Fruit fly (Drosophila melanogaster) whole organism, embryonic: ENCODE results near the gene Rab7.

Experiments used
- Ada2b ChIP-seq: fragments of 200-800 bp; sonication (Bioruptor generic); IDR thresholded peaks from 2 replicates; pipeline ENCODE4 v1.3.6; 2022; ENCODE audit warnings: missing biosample characterization, missing genetic modification characterization
- Bgb ChIP-seq: fragments of 200-800 bp; sonication (Bioruptor generic); IDR thresholded peaks from 2 replicates; pipeline ENCODE4 v1.3.6; 2022; ENCODE audit warnings: missing biosample characterization, missing genetic modification characterization; ENCODE audit not compliant: partially characterized antibody
- CG10209 ChIP-seq: fragments of 200-800 bp; sonication (Bioruptor generic); optimal IDR thresholded peaks from 3 replicates; lab custom pipeline; 2017; ENCODE audit warnings: missing biosample characterization, mild to moderate bottlenecking, missing genetic modification characterization, missing genetic modification reagents
- CG12219 ChIP-seq: fragments of 200-800 bp; sonication (Bioruptor generic); optimal IDR thresholded peaks from 3 replicates; lab custom pipeline; 2018; ENCODE audit warnings: missing biosample characterization, mild to moderate bottlenecking, missing genetic modification characterization
- CG13624 ChIP-seq: fragments of 200-800 bp; sonication (Bioruptor generic); optimal IDR thresholded peaks from 2 replicates; lab custom pipeline; 2016; ENCODE audit warnings: missing biosample characterization, missing genetic modification characterization
- CG14710 ChIP-seq: fragments of 200-800 bp; sonication (Bioruptor generic); optimal IDR thresholded peaks from 3 replicates; lab custom pipeline; 2019; ENCODE audit warnings: missing biosample characterization, mild to moderate bottlenecking, missing genetic modification characterization, moderate library complexity
- CG15601 ChIP-seq: fragments of 200-800 bp; sonication (Bioruptor generic); optimal IDR thresholded peaks from 3 replicates; lab custom pipeline; 2019; ENCODE audit warnings: missing biosample characterization, mild to moderate bottlenecking, missing genetic modification characterization, moderate library complexity
- CG16813 ChIP-seq: fragments of 200-800 bp; sonication (Bioruptor generic); IDR thresholded peaks from 3 replicates; pipeline ENCODE4 v1.3.6; 2022; ENCODE audit warnings: missing biosample characterization, missing genetic modification characterization; ENCODE audit not compliant: partially characterized antibody
- CG17359 ChIP-seq: fragments of 200-800 bp; sonication (Bioruptor generic); optimal IDR thresholded peaks from 3 replicates; lab custom pipeline; 2018; ENCODE audit warnings: missing biosample characterization, mild to moderate bottlenecking, missing genetic modification characterization, moderate library complexity
- CG2712 ChIP-seq: fragments of 200-800 bp; optimal IDR thresholded peaks from 3 replicates; lab custom pipeline; 2019; ENCODE audit warnings: missing biosample characterization, mild to moderate bottlenecking, missing genetic modification characterization, moderate library complexity
- CG30020 ChIP-seq: fragments of 200-800 bp; optimal IDR thresholded peaks from 2 replicates; lab custom pipeline; 2019; ENCODE audit warnings: missing biosample characterization, mild to moderate bottlenecking, missing genetic modification characterization, moderate library complexity
- CG3065 ChIP-seq: fragments of 200-800 bp; sonication (Bioruptor generic); optimal IDR thresholded peaks from 2 replicates; lab custom pipeline; 2016; ENCODE audit warnings: missing biosample characterization, missing genetic modification characterization
- CG3726 ChIP-seq: fragments of 200-800 bp; sonication (Bioruptor generic); IDR thresholded peaks from 3 replicates; pipeline ENCODE4, ENCODE4 v1.3.6; 2022; ENCODE audit warnings: missing biosample characterization, missing genetic modification characterization
- CG4282 ChIP-seq: fragments of 200-800 bp; sonication (Bioruptor generic); optimal IDR thresholded peaks from 2 replicates; lab custom pipeline; 2016; ENCODE audit warnings: missing biosample characterization, missing genetic modification characterization
- CG4424 ChIP-seq: fragments of 200-800 bp; sonication (Bioruptor generic); optimal IDR thresholded peaks from 3 replicates; lab custom pipeline; 2016; ENCODE audit warnings: missing biosample characterization, missing genetic modification characterization
- CG5180 ChIP-seq: fragments of 200-800 bp; sonication (Bioruptor generic); optimal IDR thresholded peaks from 3 replicates; lab custom pipeline; 2017; ENCODE audit warnings: missing biosample characterization, missing genetic modification characterization, mild to moderate bottlenecking, moderate library complexity, missing genetic modification reagents
- CG6689 ChIP-seq: fragments of 200-800 bp; sonication (Bioruptor generic); IDR thresholded peaks from 2 replicates; pipeline ENCODE4 v1.3.6; 2022; ENCODE audit warnings: missing biosample characterization, missing genetic modification characterization
- CG6813 ChIP-seq: fragments of 200-800 bp; sonication (Bioruptor generic); optimal IDR thresholded peaks from 2 replicates; lab custom pipeline; 2017; ENCODE audit warnings: missing biosample characterization, missing genetic modification characterization, mild to moderate bottlenecking, moderate library complexity, missing genetic modification reagents
- CG8089 ChIP-seq: fragments of 200-800 bp; sonication (Bioruptor generic); optimal IDR thresholded peaks from 3 replicates; lab custom pipeline; 2016; ENCODE audit warnings: missing biosample characterization, missing genetic modification characterization
- CG9797 ChIP-seq: fragments of 200-800 bp; sonication (Bioruptor generic); optimal IDR thresholded peaks from 3 replicates; lab custom pipeline; 2018; ENCODE audit warnings: missing biosample characterization, mild to moderate bottlenecking, missing genetic modification characterization
- CG9876 ChIP-seq: fragments of 200-800 bp; sonication (Bioruptor generic); optimal IDR thresholded peaks from 2 replicates; lab custom pipeline; 2016; ENCODE audit warnings: missing biosample characterization, missing genetic modification characterization
- CHES-1-like ChIP-seq: fragments of 200-800 bp; sonication (Bioruptor generic); optimal IDR thresholded peaks from 2 replicates; lab custom pipeline; 2016; ENCODE audit warnings: missing biosample characterization, missing genetic modification characterization
- CrebB ChIP-seq: fragments of 200-800 bp; sonication (Bioruptor generic); optimal IDR thresholded peaks from 3 replicates; lab custom pipeline; 2018; ENCODE audit warnings: missing biosample characterization, mild to moderate bottlenecking, missing genetic modification characterization
- D ChIP-seq, 2 experiments: fragments of 200-800 bp in 1 of 2; fragments of >200 bp in 1 of 2; sonication (Bioruptor generic) in 1 of 2; optimal IDR thresholded peaks; 2 replicates in 1 of 2; 3 replicates in 1 of 2; lab custom pipeline; 2017; ENCODE audit warnings: mild to moderate bottlenecking in 1 of 2, missing biosample characterization in 1 of 2, missing genetic modification characterization in 1 of 2, missing genetic modification reagents in 1 of 2
- E2f1 ChIP-seq: fragments of 200-800 bp; sonication (Bioruptor generic); IDR thresholded peaks from 2 replicates; pipeline ENCODE4 v1.3.6; 2022; ENCODE audit warnings: missing biosample characterization, missing genetic modification characterization
- Fer3 ChIP-seq: fragments of 200-800 bp; sonication (Bioruptor generic); optimal IDR thresholded peaks from 2 replicates; lab custom pipeline; 2018; ENCODE audit warnings: missing biosample characterization, mild to moderate bottlenecking, missing genetic modification characterization, moderate library complexity
- HLH3B ChIP-seq: fragments of 200-800 bp; sonication (Bioruptor generic); IDR thresholded peaks from 2 replicates; pipeline ENCODE4 v1.3.6; 2022; ENCODE audit warnings: missing biosample characterization, missing genetic modification characterization
- MTF-1 ChIP-seq: fragments of 200-800 bp; sonication (Bioruptor generic); optimal IDR thresholded peaks from 2 replicates; lab custom pipeline; 2018; ENCODE audit warnings: missing biosample characterization, mild to moderate bottlenecking, missing genetic modification characterization, borderline replicate concordance
- NC2β ChIP-seq: fragments of 200-800 bp; sonication (Bioruptor generic); optimal IDR thresholded peaks from 2 replicates; lab custom pipeline; 2016; ENCODE audit warnings: missing biosample characterization, missing genetic modification characterization
- Oaz ChIP-seq: fragments of 200-800 bp; sonication (Bioruptor generic); IDR thresholded peaks from 2 replicates; pipeline ENCODE4 v1.3.6; 2022; ENCODE audit warnings: missing biosample characterization, missing genetic modification characterization
- Rx ChIP-seq: fragments of 200-800 bp; sonication (Bioruptor generic); IDR thresholded peaks from 2 replicates; pipeline ENCODE4 v1.3.6; 2022; ENCODE audit warnings: missing biosample characterization, missing genetic modification characterization
- Side ChIP-seq: fragments of 200-800 bp; sonication (Bioruptor generic); optimal IDR thresholded peaks from 2 replicates; lab custom pipeline; 2016; ENCODE audit warnings: missing biosample characterization, missing genetic modification characterization
- ash1 ChIP-seq: fragments of 200-800 bp; sonication (Bioruptor generic); optimal IDR thresholded peaks from 2 replicates; lab custom pipeline; 2018; ENCODE audit warnings: missing biosample characterization, mild to moderate bottlenecking, missing genetic modification characterization
- caup ChIP-seq: fragments of 200-800 bp; sonication (Bioruptor generic); optimal IDR thresholded peaks from 3 replicates; lab custom pipeline; 2017; ENCODE audit warnings: missing biosample characterization, mild to moderate bottlenecking, missing genetic modification characterization, moderate library complexity; ENCODE audit not compliant: severe bottlenecking
- chn ChIP-seq: fragments of 200-800 bp; sonication (Bioruptor generic); optimal IDR thresholded peaks from 2 replicates; lab custom pipeline; 2016; ENCODE audit warnings: missing biosample characterization, missing genetic modification characterization
- ci ChIP-seq: fragments of 200-800 bp; sonication (Bioruptor generic); IDR thresholded peaks from 3 replicates; pipeline ENCODE4 v1.3.6; 2022; ENCODE audit warnings: missing biosample characterization, missing genetic modification characterization
- exex ChIP-seq: fragments of 200-800 bp; sonication (Bioruptor generic); optimal IDR thresholded peaks from 4 replicates; lab custom pipeline; 2018; ENCODE audit warnings: missing biosample characterization, mild to moderate bottlenecking, missing genetic modification characterization, moderate library complexity
- gem ChIP-seq: fragments of 200-800 bp; sonication (Bioruptor generic); optimal IDR thresholded peaks from 2 replicates; lab custom pipeline; 2019; ENCODE audit warnings: missing biosample characterization, mild to moderate bottlenecking, missing genetic modification characterization, moderate library complexity
- gfzf ChIP-seq: fragments of 200-800 bp; sonication (Bioruptor generic); optimal IDR thresholded peaks from 2 replicates; lab custom pipeline; 2016; ENCODE audit warnings: missing biosample characterization, mild to moderate bottlenecking, missing genetic modification characterization, moderate library complexity
- hkb ChIP-seq, 2 experiments: fragments of 200-800 bp in 1 of 2; fragments of >200 bp in 1 of 2; sonication (Bioruptor generic) in 1 of 2; IDR thresholded peaks in 1 of 2; optimal IDR thresholded peaks in 1 of 2; 2 replicates each; pipeline versions ENCODE4 v1.3.6 to Lab custom; 2017 to 2022; ENCODE audit warnings: missing biosample characterization in 1 of 2, missing genetic modification characterization in 1 of 2
- lilli ChIP-seq: fragments of 200-800 bp; sonication (Bioruptor generic); optimal IDR thresholded peaks from 3 replicates; lab custom pipeline; 2016; ENCODE audit warnings: missing biosample characterization, missing genetic modification characterization
- onecut ChIP-seq: fragments of 200-800 bp; sonication (Bioruptor generic); IDR thresholded peaks from 2 replicates; pipeline ENCODE4 v1.3.6; 2022; ENCODE audit warnings: missing biosample characterization, missing genetic modification characterization
- repo ChIP-seq: fragments of 200-800 bp; sonication (Bioruptor generic); optimal IDR thresholded peaks from 2 replicates; lab custom pipeline; 2016; ENCODE audit warnings: missing biosample characterization, missing genetic modification characterization
- run ChIP-seq: fragments of 200-800 bp; sonication (Bioruptor generic); optimal IDR thresholded peaks from 3 replicates; lab custom pipeline; 2018; ENCODE audit warnings: missing biosample characterization, mild to moderate bottlenecking, missing genetic modification characterization
- scrt ChIP-seq: fragments of 200-800 bp; sonication (Bioruptor generic); optimal IDR thresholded peaks from 2 replicates; lab custom pipeline; 2018; ENCODE audit warnings: missing biosample characterization, mild to moderate bottlenecking, missing genetic modification characterization, moderate library complexity
- sens ChIP-seq: fragments of 200-800 bp; sonication (Bioruptor generic); peaks from one replicate; lab custom pipeline; 2016; ENCODE audit warnings: missing biosample characterization, missing genetic modification characterization
- twi ChIP-seq: fragments of 200-800 bp; optimal IDR thresholded peaks from 2 replicates; lab custom pipeline; 2019; ENCODE audit warnings: missing biosample characterization, mild to moderate bottlenecking, missing genetic modification characterization, moderate library complexity
- wor ChIP-seq: fragments of 200-800 bp; sonication (Bioruptor generic); IDR thresholded peaks from 2 replicates; pipeline ENCODE4 v1.3.6; 2022; ENCODE audit warnings: missing biosample characterization, missing genetic modification characterization

Rab7 gene

dm6 chr3R:24031825-24032523 lies 39.2 kb downstream of the Rab7 start, which contains the start of the genes KrT95D and Mettl3 (continued):
- TF ChIP-seq CG2712 = peak; percentile 37
- TF ChIP-seq CG30020 = peak; percentile 37
- peak; percentile 15 for TF ChIP-seq lilli (GFP tag; lab: Kevin White, UChicago)
- peak; percentile 96 for TF ChIP-seq CG9797 (GFP tag; lab: Kevin White, UChicago)
- no peak for TF ChIP-seq CG10209
- peak; percentile 81 for TF ChIP-seq scrt (GFP tag; lab: Kevin White, UChicago)
- no peak for TF ChIP-seq NC2β
- no peak for TF ChIP-seq ash1 (GFP tag; lab: Kevin White, UChicago)
- TF ChIP-seq CG9876 (GFP tag; lab: Kevin White, UChicago) = no peak
- TF ChIP-seq chn = no peak
- peak; percentile 21; the same call in 1 of the 2 replicates for TF ChIP-seq onecut (GFP tag; lab: Robert Waterston, UW)
- no peak for TF ChIP-seq CG8089
- TF ChIP-seq CG13624 (GFP tag; lab: Kevin White, UChicago) = no peak
- no peak for TF ChIP-seq run
- no peak for TF ChIP-seq MTF-1
- TF ChIP-seq gem (tag; lab: Kevin White, UChicago) = peak; percentile 32
- TF ChIP-seq CG3726 (GFP tag; lab: Robert Waterston, UW) = no peak
- TF ChIP-seq CG6689 (GFP tag; lab: Robert Waterston, UW) = 0 out of 2 replicates have a peak, but pooled peaks have one; percentile 4
- no peak for TF ChIP-seq twi (tag; lab: Kevin White, UChicago)
- TF ChIP-seq ci (GFP tag; lab: Robert Waterston, UW) = no peak
- peak; percentile 38; the same call in 1 of the 2 replicates for TF ChIP-seq Bgb
- peak; percentile 24; the same call in 2 of the 3 replicates for TF ChIP-seq CG16813 (GFP tag; lab: Robert Waterston, UW)
- no peak for TF ChIP-seq CG6813
- no peak for TF ChIP-seq Side (GFP tag; lab: Kevin White, UChicago)
- peak; percentile 65 for TF ChIP-seq CHES-1-like
- TF ChIP-seq D (optimal IDR thresholded peaks at IDR 0.05; lab: Kevin White, UChicago) = no peak
- TF ChIP-seq D (GFP tag; optimal IDR thresholded peaks at IDR 0.05; lab: Kevin White, UChicago) = peak; percentile 35
- TF ChIP-seq CrebB (tag; lab: Kevin White, UChicago) = no peak
- TF ChIP-seq E2f1 (GFP tag; lab: Robert Waterston, UW) = no peak
- TF ChIP-seq Fer3 (tag; lab: Kevin White, UChicago) = no peak
- TF ChIP-seq Oaz (GFP tag; lab: Robert Waterston, UW) = no peak
- peak; percentile 83 for TF ChIP-seq sens (GFP tag; lab: Kevin White, UChicago)
- no peak for TF ChIP-seq wor (GFP tag; lab: Robert Waterston, UW)
- no peak for TF ChIP-seq CG4282 (GFP tag; lab: Kevin White, UChicago)
- no peak for TF ChIP-seq exex (tag; lab: Kevin White, UChicago)
- TF ChIP-seq gfzf (GFP tag; lab: Kevin White, UChicago) = peak; percentile 91
- TF ChIP-seq CG15601 (tag; lab: Kevin White, UChicago) = peak; percentile 44
- TF ChIP-seq hkb (optimal IDR thresholded peaks at IDR 0.05; lab: Kevin White, UChicago) = peak; percentile 32
- TF ChIP-seq hkb (GFP tag; IDR thresholded peaks at IDR 0.05; lab: Robert Waterston, UW) = no peak
- peak; percentile 23 for TF ChIP-seq CG17359 (tag; lab: Kevin White, UChicago)
- no peak for TF ChIP-seq repo (GFP tag; lab: Kevin White, UChicago)
- peak; percentile 72 for TF ChIP-seq CG14710 (tag; lab: Kevin White, UChicago)
- peak; percentile 25 for TF ChIP-seq CG4424 (GFP tag; lab: Kevin White, UChicago)
- TF ChIP-seq CG12219 (GFP tag; lab: Kevin White, UChicago) = no peak
- TF ChIP-seq caup (GFP tag; lab: Kevin White, UChicago) = no peak
- no peak for TF ChIP-seq Rx
- TF ChIP-seq HLH3B = no peak
- no peak for TF ChIP-seq Ada2b (GFP tag; lab: Robert Waterston, UW)
- no peak for TF ChIP-seq CG5180 (GFP tag; lab: Kevin White, UChicago)
- peak; percentile 7 for TF ChIP-seq CG3065 (GFP tag; lab: Kevin White, UChicago)
